Worm (Caenorhabditis elegans): ENCODE data around the gene dhs-27.

Gene dhs-27

ce11 chrX:3379114-3379513 is 35.4 kb downstream of the dhs-27 start, which contains the start of gene sorf-1 (continued):
- TF ChIP-seq ets-4 (tag; optimal IDR thresholded peaks at IDR 0.05) (peak; percentile 38), ceh-34 (tag; optimal IDR thresholded peaks at IDR 0.05) (no peak), ceh-9 (tag; optimal IDR thresholded peaks at IDR 0.05) (no peak), ztf-16 (tag; optimal IDR thresholded peaks at IDR 0.05) (no peak), ceh-24 (tag; optimal IDR thresholded peaks at IDR 0.05) (no peak), K09A11.1 (tag; optimal IDR thresholded peaks at IDR 0.05; ENCODE audit: insufficient read depth) (no peak), unc-3 (GFP tag; conservative IDR thresholded peaks at IDR 0.05) (no peak), unc-3 (tag; optimal IDR thresholded peaks at IDR 0.05) (no peak), madf-2 (tag; optimal IDR thresholded peaks at IDR 0.05) (no peak), pag-3 (tag; optimal IDR thresholded peaks at IDR 0.05; ENCODE audit: borderline replicate concordance) (no peak), dve-1 (tag; optimal IDR thresholded peaks at IDR 0.05) (no peak), ref-2 (tag; optimal IDR thresholded peaks at IDR 0.05) (peak; percentile 6), unc-42 (tag; optimal IDR thresholded peaks at IDR 0.05) (no peak), elt-4 (tag; optimal IDR thresholded peaks at IDR 0.05) (no peak), sox-2 (GFP tag; IDR thresholded peaks at IDR 0.05) (no peak), sdc-2 (tag; optimal IDR thresholded peaks at IDR 0.05) (no peak), syd-9 (tag; optimal IDR thresholded peaks at IDR 0.05) (no peak), unc-55 (GFP tag; optimal IDR thresholded peaks at IDR 0.05) (no peak), ceh-45 (GFP tag; IDR thresholded peaks at IDR 0.05) (no peak), ama-1 (optimal IDR thresholded peaks at IDR 0.05) (no peak), ceh-19 (GFP tag; optimal IDR thresholded peaks at IDR 0.05) (no peak), pha-2 (tag; optimal IDR thresholded peaks at IDR 0.05) (no peak), T23F11.4 (GFP tag; optimal IDR thresholded peaks at IDR 0.05) (no peak), Y22D7AL.16 (tag; optimal IDR thresholded peaks at IDR 0.05) (no peak), che-1 (tag; optimal IDR thresholded peaks at IDR 0.05) (no peak), pros-1 (tag; optimal IDR thresholded peaks at IDR 0.05) (no peak), fax-1 (tag; optimal IDR thresholded peaks at IDR 0.05) (no peak), mec-3 (tag; optimal IDR thresholded peaks at IDR 0.05; ENCODE audit: borderline replicate concordance) (no peak), lin-11 (tag; optimal IDR thresholded peaks at IDR 0.05) (no peak), C38D4.7 (GFP tag; optimal IDR thresholded peaks at IDR 0.05) (no peak), pqm-1 (tag; optimal IDR thresholded peaks at IDR 0.05) (no peak), ttx-3 (tag; optimal IDR thresholded peaks at IDR 0.05) (no peak), hlh-30 (tag; optimal IDR thresholded peaks at IDR 0.05; ENCODE audit: insufficient read depth) (no peak), tbx-7 (tag; optimal IDR thresholded peaks at IDR 0.05) (peak; percentile 60), hlh-8 (tag; optimal IDR thresholded peaks at IDR 0.05) (peak; percentile 1)

DNA sequence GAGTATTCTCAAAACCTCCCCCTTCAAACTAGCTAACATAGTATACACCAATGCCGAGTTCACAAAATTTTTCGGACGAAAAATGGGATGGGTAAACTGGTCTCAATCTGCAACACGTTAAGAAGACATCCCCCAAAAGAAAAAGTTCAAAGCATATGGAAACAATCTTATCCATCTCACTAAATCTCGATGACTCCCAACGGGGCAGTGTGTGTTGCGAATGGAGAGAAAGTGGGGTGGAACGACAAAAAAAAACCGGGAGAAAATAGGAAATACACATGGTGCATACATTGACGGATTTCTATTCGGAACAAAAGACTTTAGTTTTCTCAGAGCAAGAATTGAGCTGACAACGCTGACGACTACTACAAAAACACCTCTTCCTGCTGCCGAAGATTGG is 39.2 kb downstream of the dhs-27 start:
- TF ChIP-seq sdc-2 (tag; optimal IDR thresholded peaks at IDR 0.05) = no peak
- TF ChIP-seq K09A11.1 (tag; optimal IDR thresholded peaks at IDR 0.05; ENCODE audit: insufficient read depth) = peak; percentile 8
- no peak for TF ChIP-seq ceh-24 (tag; optimal IDR thresholded peaks at IDR 0.05)
- TF ChIP-seq ceh-6 (GFP tag; optimal IDR thresholded peaks at IDR 0.05) = no peak
- no peak for TF ChIP-seq T23F11.4 (GFP tag; optimal IDR thresholded peaks at IDR 0.05)

DNA sequence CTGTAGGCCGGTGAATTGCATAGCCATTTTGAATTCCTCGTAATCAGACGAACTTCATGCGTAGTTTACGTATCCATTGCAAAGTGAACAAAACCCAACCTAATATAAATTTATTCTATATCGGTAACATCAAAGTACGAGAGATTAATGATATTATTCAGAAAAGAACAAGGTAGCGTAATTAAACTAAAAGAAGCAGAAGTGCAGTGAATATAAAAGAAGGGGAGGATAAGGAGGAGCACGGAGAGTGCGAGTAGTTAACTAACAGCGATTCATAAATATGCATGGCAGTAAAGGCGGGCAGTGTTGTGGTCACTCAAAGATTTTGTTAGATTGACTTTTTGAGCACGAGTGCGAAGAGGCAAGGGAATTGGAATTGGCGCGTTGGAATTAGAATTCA is 39.9 kb downstream of the dhs-27 start, which contains the start of gene clc-3:
Gene clc-3, minus strand, starts transcription at position 101 of the 400 bp plus-strand sequence.
- TF ChIP-seq pqm-1 (tag; optimal IDR thresholded peaks at IDR 0.05) = no peak
- TF ChIP-seq F13H6.1 (tag; optimal IDR thresholded peaks at IDR 0.05) = no peak
- TF ChIP-seq unc-3 (GFP tag; conservative IDR thresholded peaks at IDR 0.05) = no peak
- TF ChIP-seq unc-3 (tag; optimal IDR thresholded peaks at IDR 0.05) = no peak
- no peak for TF ChIP-seq lim-6 (tag; optimal IDR thresholded peaks at IDR 0.05)
- no peak for TF ChIP-seq C08G9.2 (tag; optimal IDR thresholded peaks at IDR 0.05)
- no peak for TF ChIP-seq npax-4 (tag; optimal IDR thresholded peaks at IDR 0.05)
- TF ChIP-seq K09A11.1 (tag; optimal IDR thresholded peaks at IDR 0.05; ENCODE audit: insufficient read depth) = no peak
- no peak for TF ChIP-seq T23F11.4 (GFP tag; optimal IDR thresholded peaks at IDR 0.05)
- TF ChIP-seq ztf-16 (tag; optimal IDR thresholded peaks at IDR 0.05) = no peak
- no peak for TF ChIP-seq lin-11 (tag; optimal IDR thresholded peaks at IDR 0.05)
- TF ChIP-seq unc-86 (tag; optimal IDR thresholded peaks at IDR 0.05) = no peak

Measured in whole organism, late embryonic.